Worm (Caenorhabditis elegans): ENCODE results near the gene dach-1.

DNA sequence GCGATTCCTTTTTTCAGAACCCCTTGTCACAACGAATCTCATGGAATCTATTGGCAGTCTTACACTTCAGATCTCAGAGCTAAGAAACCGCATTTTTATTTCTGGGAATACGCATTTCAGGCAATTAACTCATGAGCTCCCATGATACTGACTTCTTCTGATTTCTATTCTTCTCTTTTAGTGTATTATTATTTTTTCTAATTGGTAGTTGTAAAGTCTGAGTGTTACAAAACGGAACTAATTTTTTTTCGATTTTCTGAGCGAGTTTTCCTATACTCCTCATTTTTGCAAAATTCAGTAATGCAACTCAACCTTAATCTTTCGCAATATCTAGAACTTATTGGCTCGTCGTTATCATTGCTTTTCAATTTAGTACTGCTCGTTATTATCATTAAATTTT lies 24.5 kb downstream of the dach-1 start, which contains the start of gene str-82:
- TF ChIP-seq rpc-1 (optimal IDR thresholded peaks at IDR 0.05) (no peak), rpc-1 (tag; optimal IDR thresholded peaks at IDR 0.05) (no peak), snpc-3.4 (tag; optimal IDR thresholded peaks at IDR 0.05) (no peak)
